ENCODE assay signal across 6 fruit fly cellular contexts in the genomic region with DNA sequence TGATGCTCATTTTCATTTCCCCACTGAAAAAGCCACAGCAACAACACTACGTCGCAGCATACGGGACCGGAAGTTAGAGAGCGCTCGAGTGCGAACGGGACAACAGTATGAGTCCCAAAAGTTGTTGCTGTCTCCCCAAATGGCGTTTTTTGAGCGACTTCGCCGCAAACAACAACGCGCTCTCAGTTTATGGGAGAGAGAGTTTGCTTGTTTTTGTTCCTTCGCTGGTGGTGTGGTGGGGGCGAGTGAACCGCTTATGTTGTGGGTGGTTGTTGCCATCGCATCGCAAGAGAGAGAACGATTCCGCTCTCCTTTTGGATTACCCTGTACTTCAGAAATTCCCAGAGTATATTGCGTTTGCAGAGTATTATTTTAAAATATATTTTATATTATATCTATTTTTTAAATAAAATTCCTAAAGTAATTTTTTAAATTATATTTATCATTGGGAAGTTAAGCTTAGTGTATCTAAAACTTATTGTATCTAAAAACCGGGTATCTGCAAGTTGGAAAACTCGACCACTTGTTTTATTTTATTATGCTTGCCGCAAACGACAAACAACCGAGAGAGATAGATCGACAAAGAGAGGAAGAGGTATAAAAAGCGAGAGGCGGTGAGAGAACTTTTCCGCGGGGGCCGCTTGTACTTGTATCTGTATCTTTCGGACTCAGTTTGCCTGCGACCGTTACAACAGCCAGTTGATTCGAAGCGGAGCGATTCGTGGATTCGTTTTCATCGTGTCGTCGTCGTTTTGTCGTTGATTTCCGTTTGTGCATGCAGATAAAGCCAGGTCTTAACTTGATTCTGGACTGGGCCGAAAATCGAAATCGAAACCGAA.
TF ChIP-seq lines count a peak whose summit lies in the region.

A gene (plus strand): TSS at position 669 of the 839 bp plus-strand sequence.

- peak; percentile 70 for TF ChIP-seq CTCF in whole organism, embryonic (GFP tag; optimal IDR thresholded peaks at IDR 0.05; lab: Kevin White, UChicago)

TF ChIP-seq in whole organism, 6 proteins besides CTCF, POLR2A, EP300 and RAD21:
- TF ChIP-seq CG8478 (optimal IDR thresholded peaks at IDR 0.05; lab: Kevin White, UChicago) (peak; percentile 59), pan (optimal IDR thresholded peaks at IDR 0.05; lab: Kevin White, UChicago) (peak; percentile 92), psq (optimal IDR thresholded peaks at IDR 0.05; lab: Kevin White, UChicago) (no peak), usp (GFP tag; optimal IDR thresholded peaks at IDR 0.05; lab: Kevin White, UChicago) (no peak), Dll (optimal IDR thresholded peaks at IDR 0.05; lab: Kevin White, UChicago) (peak; percentile 71), EcR (GFP tag; optimal IDR thresholded peaks at IDR 0.05; lab: Kevin White, UChicago) (no peak)

TF ChIP-seq in whole organism, adult, 20 proteins besides CTCF, POLR2A, EP300 and RAD21 (continues in another document):
- TF ChIP-seq CG5204 (GFP tag; optimal IDR thresholded peaks at IDR 0.05; lab: Kevin White, UChicago) (peak; percentile 31), Clk (GFP tag; optimal IDR thresholded peaks at IDR 0.05; lab: Kevin White, UChicago) (peak; percentile 23), kay (GFP tag; lab: Kevin White, UChicago; ENCODE audit: borderline replicate concordance) (peak; percentile 23), cnc (optimal IDR thresholded peaks at IDR 0.05; lab: Kevin White, UChicago) (no peak), CG33017 (tag; optimal IDR thresholded peaks at IDR 0.05; lab: Kevin White, UChicago) (peak; percentile 97), tj (GFP tag; optimal IDR thresholded peaks at IDR 0.05; lab: Kevin White, UChicago) (peak; percentile 69), CG7045 (GFP tag; optimal IDR thresholded peaks at IDR 0.05; lab: Kevin White, UChicago) (peak; percentile 92), Mnt (GFP tag; optimal IDR thresholded peaks at IDR 0.05; lab: Kevin White, UChicago) (no peak), pad (GFP tag; optimal IDR thresholded peaks at IDR 0.05; lab: Kevin White, UChicago) (peak; percentile 89), CG14711 (tag; optimal IDR thresholded peaks at IDR 0.05; lab: Kevin White, UChicago) (peak; percentile 92), bab1 (GFP tag; optimal IDR thresholded peaks at IDR 0.05; lab: Kevin White, UChicago) (peak; percentile 89), CG12768 (GFP tag; optimal IDR thresholded peaks at IDR 0.05; lab: Kevin White, UChicago) (peak; percentile 89), ovo (GFP tag; optimal IDR thresholded peaks at IDR 0.05; lab: Kevin White, UChicago) (peak; percentile 35), CG7101 (tag; optimal IDR thresholded peaks at IDR 0.05; lab: Kevin White, UChicago) (peak; percentile 95), CG1620 (GFP tag; optimal IDR thresholded peaks at IDR 0.05; lab: Kevin White, UChicago) (no peak)

TF ChIP-seq in whole organism, embryonic, 481 proteins besides CTCF, POLR2A, EP300 and RAD21 (continues in another document):
- TF ChIP-seq NK7.1 (GFP tag; optimal IDR thresholded peaks at IDR 0.05; lab: Kevin White, UChicago): peak; percentile 68
- TF ChIP-seq H2.0 (GFP tag; IDR thresholded peaks at IDR 0.05; lab: Robert Waterston, UW): peak; percentile 98
- TF ChIP-seq CG18011 (GFP tag; optimal IDR thresholded peaks at IDR 0.05; lab: Kevin White, UChicago): peak; percentile 84
- TF ChIP-seq zfh1 (GFP tag; IDR thresholded peaks at IDR 0.05; lab: Robert Waterston, UW): peak; percentile 98
- TF ChIP-seq salm (tag; optimal IDR thresholded peaks at IDR 0.05; lab: Kevin White, UChicago): peak; percentile 99
- peak; percentile 98 for TF ChIP-seq Jarid2 (GFP tag; optimal IDR thresholded peaks at IDR 0.05; lab: Kevin White, UChicago)
- peak; percentile 81 for TF ChIP-seq pb (GFP tag; optimal IDR thresholded peaks at IDR 0.05; lab: Kevin White, UChicago)
- TF ChIP-seq Chrac-16 (GFP tag; optimal IDR thresholded peaks at IDR 0.05; lab: Kevin White, UChicago): peak; percentile 96
- TF ChIP-seq CG7963 (GFP tag; IDR thresholded peaks at IDR 0.05; lab: Robert Waterston, UW; ENCODE audit: partially characterized antibody): no peak
- no peak for TF ChIP-seq hb (GFP tag; IDR thresholded peaks at IDR 0.05; lab: Robert Waterston, UW; ENCODE audit: partially characterized antibody)
- TF ChIP-seq CG1602 (GFP tag; optimal IDR thresholded peaks at IDR 0.05; lab: Kevin White, UChicago): peak; percentile 99
- peak; percentile 96 for TF ChIP-seq tin (GFP tag; optimal IDR thresholded peaks at IDR 0.05; lab: Kevin White, UChicago)
- peak; percentile 95 for TF ChIP-seq CrebB (tag; optimal IDR thresholded peaks at IDR 0.05; lab: Kevin White, UChicago)
- TF ChIP-seq ap (GFP tag; IDR thresholded peaks at IDR 0.05; lab: Robert Waterston, UW): peak; percentile 98
- TF ChIP-seq pros (GFP tag; optimal IDR thresholded peaks at IDR 0.05; lab: Kevin White, UChicago): peak; percentile 76

TF ChIP-seq in whole organism, prepupa, 60 proteins besides CTCF, POLR2A, EP300 and RAD21 (continues in another document):
- TF ChIP-seq CG1621 (tag; optimal IDR thresholded peaks at IDR 0.05; lab: Kevin White, UChicago) (peak; percentile 83), Met (GFP tag; optimal IDR thresholded peaks at IDR 0.05; lab: Kevin White, UChicago) (peak; percentile 93), Sox14 (GFP tag; optimal IDR thresholded peaks at IDR 0.05; lab: Kevin White, UChicago) (peak; percentile 90), CG4318 (GFP tag; optimal IDR thresholded peaks at IDR 0.05; lab: Kevin White, UChicago) (peak; percentile 97), lz (GFP tag; optimal IDR thresholded peaks at IDR 0.05; lab: Kevin White, UChicago) (peak; percentile 90), net (GFP tag; optimal IDR thresholded peaks at IDR 0.05; lab: Kevin White, UChicago) (peak; percentile 95), CG10631 (GFP tag; optimal IDR thresholded peaks at IDR 0.05; lab: Kevin White, UChicago) (peak; percentile 99), Hr38 (GFP tag; optimal IDR thresholded peaks at IDR 0.05; lab: Kevin White, UChicago) (no peak), Eip93F (GFP tag; optimal IDR thresholded peaks at IDR 0.05; lab: Kevin White, UChicago) (peak; percentile 92), CG8319 (GFP tag; optimal IDR thresholded peaks at IDR 0.05; lab: Kevin White, UChicago) (peak; percentile 91), Ets21C (GFP tag; optimal IDR thresholded peaks at IDR 0.05; lab: Kevin White, UChicago) (peak; percentile 69), Blimp-1 (GFP tag; optimal IDR thresholded peaks at IDR 0.05; lab: Kevin White, UChicago) (peak; percentile 94), Eip78C (GFP tag; lab: Kevin White, UChicago) (peak; percentile 99), fkh (GFP tag; optimal IDR thresholded peaks at IDR 0.05; lab: Kevin White, UChicago) (peak; percentile 82), CG9139 (GFP tag; optimal IDR thresholded peaks at IDR 0.05; lab: Kevin White, UChicago) (peak; percentile 95), CG10669 (GFP tag; optimal IDR thresholded peaks at IDR 0.05; lab: Kevin White, UChicago) (peak; percentile 96)

TF ChIP-seq in whole organism, pupa, 21 proteins besides CTCF, POLR2A, EP300 and RAD21 (continues in another document):
- TF ChIP-seq CG12605 (GFP tag; IDR thresholded peaks at IDR 0.05; lab: Robert Waterston, UW): peak; percentile 96
- TF ChIP-seq CG34367 (tag; optimal IDR thresholded peaks at IDR 0.05; lab: Kevin White, UChicago): peak; percentile 95
- peak; percentile 99 for TF ChIP-seq CG15710 (tag; optimal IDR thresholded peaks at IDR 0.05; lab: Kevin White, UChicago)
- TF ChIP-seq Pif1A (GFP tag; optimal IDR thresholded peaks at IDR 0.05; lab: Kevin White, UChicago): peak; percentile 92
- TF ChIP-seq Pif1B (GFP tag; optimal IDR thresholded peaks at IDR 0.05; lab: Kevin White, UChicago): peak; percentile 96
- TF ChIP-seq gl (tag; optimal IDR thresholded peaks at IDR 0.05; lab: Kevin White, UChicago): peak; percentile 87
- peak; percentile 98 for TF ChIP-seq D1 (tag; optimal IDR thresholded peaks at IDR 0.05; lab: Kevin White, UChicago)
- peak; percentile 94 for TF ChIP-seq CG10348 (GFP tag; IDR thresholded peaks at IDR 0.05; lab: Robert Waterston, UW)
- peak; percentile 99 for TF ChIP-seq CG14655 (GFP tag; optimal IDR thresholded peaks at IDR 0.05; lab: Kevin White, UChicago)
- TF ChIP-seq CG9948 (tag; optimal IDR thresholded peaks at IDR 0.05; lab: Kevin White, UChicago): peak; percentile 99
- peak; percentile 95 for TF ChIP-seq rn (GFP tag; IDR thresholded peaks at IDR 0.05; lab: Robert Waterston, UW)
- peak; percentile 99 for TF ChIP-seq CG32121 (GFP tag; IDR thresholded peaks at IDR 0.05; lab: Robert Waterston, UW)
- peak; percentile 94 for TF ChIP-seq fd96Ca (GFP tag; IDR thresholded peaks at IDR 0.05; lab: Robert Waterston, UW)
- peak; percentile 97 for TF ChIP-seq CG4496 (GFP tag; IDR thresholded peaks at IDR 0.05; lab: Robert Waterston, UW)
- peak; percentile 98 for TF ChIP-seq Ets98B (GFP tag; IDR thresholded peaks at IDR 0.05; lab: Robert Waterston, UW)
- peak; percentile 97 for TF ChIP-seq CG8301 (tag; optimal IDR thresholded peaks at IDR 0.05; lab: Kevin White, UChicago)
- peak; percentile 97 for TF ChIP-seq Snoo (tag; optimal IDR thresholded peaks at IDR 0.05; lab: Kevin White, UChicago)

TF ChIP-seq in whole organism, wandering third instar larva, 38 proteins besides CTCF, POLR2A, EP300 and RAD21 (continues in another document):
- TF ChIP-seq Mio (GFP tag; optimal IDR thresholded peaks at IDR 0.05; lab: Kevin White, UChicago) (no peak), Vsx2 (GFP tag; optimal IDR thresholded peaks at IDR 0.05; lab: Kevin White, UChicago; ENCODE audit: partially characterized antibody) (peak; percentile 70), ey (GFP tag; optimal IDR thresholded peaks at IDR 0.05; lab: Kevin White, UChicago) (peak; percentile 76), pan (optimal IDR thresholded peaks at IDR 0.05; lab: Kevin White, UChicago) (peak; percentile 76), CG9705 (GFP tag; optimal IDR thresholded peaks at IDR 0.05; lab: Kevin White, UChicago) (peak; percentile 64), brk (GFP tag; optimal IDR thresholded peaks at IDR 0.05; lab: Kevin White, UChicago) (peak; percentile 84), foxo (GFP tag; optimal IDR thresholded peaks at IDR 0.05; lab: Kevin White, UChicago) (peak in 1 of 2 experiments; percentile 95), dsf (GFP tag; optimal IDR thresholded peaks at IDR 0.05; lab: Kevin White, UChicago; ENCODE audit: borderline replicate concordance) (peak; percentile 44), Sp1 (GFP tag; optimal IDR thresholded peaks at IDR 0.05; lab: Kevin White, UChicago) (peak; percentile 98), lola (GFP tag; optimal IDR thresholded peaks at IDR 0.05; lab: Kevin White, UChicago) (no peak), h (GFP tag; optimal IDR thresholded peaks at IDR 0.05; lab: Kevin White, UChicago) (peak; percentile 91), jim (GFP tag; optimal IDR thresholded peaks at IDR 0.05; lab: Kevin White, UChicago) (peak; percentile 49), Hr78 (GFP tag; optimal IDR thresholded peaks at IDR 0.05; lab: Kevin White, UChicago) (no peak), Rel (GFP tag; optimal IDR thresholded peaks at IDR 0.05; lab: Kevin White, UChicago) (peak; percentile 84), Rel (tag; optimal IDR thresholded peaks at IDR 0.05; lab: Kevin White, UChicago) (peak; percentile 70), CG32264 (GFP tag; optimal IDR thresholded peaks at IDR 0.05; lab: Kevin White, UChicago) (peak; percentile 40), Abd-B (GFP tag; optimal IDR thresholded peaks at IDR 0.05; lab: Kevin White, UChicago) (no peak), tai (GFP tag; optimal IDR thresholded peaks at IDR 0.05; lab: Kevin White, UChicago) (no peak)
